Worm (Caenorhabditis elegans) whole organism, L2 larva: ENCODE results near the gene ndub-3.

Experiments
- C34F6.9 ChIP-seq: fragments of 150-350 bp; optimal IDR thresholded peaks from 2 replicates; lab custom pipeline; 2014; ENCODE audit warnings: missing biosample characterization, missing genetic modification characterization
- F13H6.1 ChIP-seq: sonication (generic microtip); optimal IDR thresholded peaks from 2 replicates; lab custom pipeline; 2016; ENCODE audit warnings: missing genetic modification characterization, missing compliant biosample characterization
- ZK546.5 ChIP-seq: sonication (generic microtip); optimal IDR thresholded peaks from 2 replicates; lab custom pipeline; 2017; ENCODE audit warnings: missing biosample characterization, missing genetic modification characterization
- blmp-1 ChIP-seq: sonication (generic microtip); optimal IDR thresholded peaks from 2 replicates; lab custom pipeline; 2017; ENCODE audit warnings: missing genetic modification characterization, mild to moderate bottlenecking, missing compliant biosample characterization, antibody characterized with exemption, moderate library complexity; ENCODE audit not compliant: insufficient read depth
- ceh-16 ChIP-seq: fragments of 150-350 bp; optimal IDR thresholded peaks from 2 replicates; lab custom pipeline; 2014; ENCODE audit warnings: missing biosample characterization, missing genetic modification characterization
- ceh-82 ChIP-seq: fragments of 150-350 bp; optimal IDR thresholded peaks from 2 replicates; lab custom pipeline; 2014; ENCODE audit warnings: missing biosample characterization, missing genetic modification characterization
- dmd-4 ChIP-seq: sonication (generic microtip); optimal IDR thresholded peaks from 2 replicates; lab custom pipeline; 2017; ENCODE audit warnings: missing biosample characterization, missing genetic modification characterization
- egl-27 ChIP-seq: sonication (generic microtip); optimal IDR thresholded peaks from 3 replicates; lab custom pipeline; 2017; ENCODE audit warnings: missing biosample characterization, missing genetic modification reagents, missing genetic modification characterization
- elt-1 ChIP-seq: fragments of 150-350 bp; optimal IDR thresholded peaks from 2 replicates; lab custom pipeline; 2014; ENCODE audit warnings: missing biosample characterization, missing genetic modification characterization
- elt-3 ChIP-seq: sonication (generic microtip); optimal IDR thresholded peaks from 2 replicates; lab custom pipeline; 2017; ENCODE audit warnings: missing biosample characterization, missing genetic modification characterization
- fos-1 ChIP-seq: fragments of 150-350 bp; optimal IDR thresholded peaks from 2 replicates; lab custom pipeline; 2014; ENCODE audit warnings: missing biosample characterization, missing genetic modification characterization
- gmeb-1 ChIP-seq: fragments of 150-350 bp; optimal IDR thresholded peaks from 2 replicates; lab custom pipeline; 2014; ENCODE audit warnings: missing biosample characterization, missing genetic modification characterization
- lin-13 ChIP-seq: fragments of 150-350 bp; optimal IDR thresholded peaks from 2 replicates; lab custom pipeline; 2014; ENCODE audit warnings: missing biosample characterization, missing genetic modification reagents, missing genetic modification characterization
- lsy-2 ChIP-seq, 2 experiments: fragments of 150-350 bp in 1 of 2; sonication (generic microtip) in 1 of 2; optimal IDR thresholded peaks; 2 replicates each; lab custom pipeline; 2014 to 2017; ENCODE audit warnings: missing biosample characterization in 2 of 2, missing genetic modification characterization in 2 of 2
- mab-5 ChIP-seq: fragments of 150-350 bp; optimal IDR thresholded peaks from 2 replicates; lab custom pipeline; 2014; ENCODE audit warnings: missing biosample characterization, missing genetic modification characterization
- mbf-1 ChIP-seq: sonication (generic microtip); optimal IDR thresholded peaks from 2 replicates; lab custom pipeline; 2017; ENCODE audit warnings: missing biosample characterization, missing genetic modification characterization
- mdl-1 ChIP-seq, 2 experiments: fragments of 150-350 bp in 1 of 2; sonication (generic microtip) in 1 of 2; optimal IDR thresholded peaks; 2 replicates each; lab custom pipeline; 2017; ENCODE audit warnings: missing biosample characterization in 2 of 2, missing genetic modification characterization in 2 of 2
- nhr-10 ChIP-seq: sonication (generic microtip); optimal IDR thresholded peaks from 2 replicates; lab custom pipeline; 2017; ENCODE audit warnings: missing biosample characterization, missing genetic modification characterization
- nhr-12 ChIP-seq: fragments of 150-350 bp; optimal IDR thresholded peaks from 2 replicates; lab custom pipeline; 2014; ENCODE audit warnings: missing biosample characterization, missing genetic modification characterization
- nhr-129 ChIP-seq: fragments of 150-350 bp; optimal IDR thresholded peaks from 2 replicates; lab custom pipeline; 2014; ENCODE audit warnings: missing biosample characterization, missing genetic modification characterization
- nhr-21 ChIP-seq: fragments of 150-350 bp; optimal IDR thresholded peaks from 2 replicates; lab custom pipeline; 2014; ENCODE audit warnings: missing biosample characterization, missing genetic modification characterization
- nhr-23 ChIP-seq: fragments of 150-350 bp; optimal IDR thresholded peaks from 2 replicates; lab custom pipeline; 2014; ENCODE audit warnings: missing biosample characterization, missing genetic modification reagents, missing genetic modification characterization
- nhr-237 ChIP-seq: fragments of 150-350 bp; optimal IDR thresholded peaks from 2 replicates; lab custom pipeline; 2014; ENCODE audit warnings: missing biosample characterization, missing genetic modification characterization
- nhr-25 ChIP-seq: fragments of 150-350 bp; sonication (generic microtip); optimal IDR thresholded peaks from 3 replicates; lab custom pipeline; 2014; ENCODE audit warnings: missing biosample characterization, missing genetic modification characterization
- nhr-6 ChIP-seq: fragments of 150-350 bp; optimal IDR thresholded peaks from 2 replicates; lab custom pipeline; 2014; ENCODE audit warnings: missing biosample characterization, missing genetic modification characterization
- peb-1 ChIP-seq: fragments of 150-350 bp; optimal IDR thresholded peaks from 2 replicates; lab custom pipeline; 2014; ENCODE audit warnings: missing biosample characterization, missing genetic modification characterization
- sma-3 ChIP-seq: sonication (generic microtip); optimal IDR thresholded peaks from 2 replicates; lab custom pipeline; 2016; ENCODE audit warnings: missing genetic modification reagents, missing genetic modification characterization, missing compliant biosample characterization
- sma-9 ChIP-seq, 2 experiments: fragments of 150-350 bp in 1 of 2; sonication (generic microtip) in 1 of 2; optimal IDR thresholded peaks; 2 replicates each; lab custom pipeline; 2014 to 2016; ENCODE audit warnings: missing genetic modification characterization in 2 of 2, mild to moderate bottlenecking in 1 of 2, missing biosample characterization in 1 of 2, missing compliant biosample characterization in 1 of 2, missing genetic modification reagents in 1 of 2, moderate library complexity in 1 of 2
- snpc-4 ChIP-seq: fragments of 150-350 bp; optimal IDR thresholded peaks from 2 replicates; lab custom pipeline; 2014; ENCODE audit warnings: missing biosample characterization, missing genetic modification characterization
- unc-39 ChIP-seq: fragments of 150-350 bp; optimal IDR thresholded peaks from 2 replicates; lab custom pipeline; 2014; ENCODE audit warnings: missing biosample characterization, missing genetic modification characterization
- unc-55 ChIP-seq: fragments of 150-350 bp; sonication (generic microtip); optimal IDR thresholded peaks from 3 replicates; lab custom pipeline; 2014; ENCODE audit warnings: missing biosample characterization, missing genetic modification reagents, missing genetic modification characterization
- unc-62 ChIP-seq: fragments of 150-350 bp; optimal IDR thresholded peaks from 2 replicates; lab custom pipeline; 2014; ENCODE audit warnings: missing biosample characterization, missing genetic modification reagents, missing genetic modification characterization
- zag-1 ChIP-seq: fragments of 150-350 bp; optimal IDR thresholded peaks from 2 replicates; lab custom pipeline; 2014; ENCODE audit warnings: missing biosample characterization, missing genetic modification characterization
- ztf-1 ChIP-seq: fragments of 200-800 bp; sonication (Bioruptor generic); conservative IDR thresholded peaks from 2 replicates; pipeline ENCODE4 v1.3.6; 2022; ENCODE audit warnings: missing genetic modification characterization, missing compliant biosample characterization
- ztf-4 ChIP-seq: fragments of 150-350 bp; optimal IDR thresholded peaks from 2 replicates; lab custom pipeline; 2014; ENCODE audit warnings: missing biosample characterization, missing genetic modification characterization

ndub-3 gene

ce11 chrII:8992780-8993179 lies 28.1 kb upstream of the ndub-3 start, which contains the start of gene ooc-5:
TSS of gene ooc-5 (plus strand) at chrII:8993160.
- TF ChIP-seq elt-3 (tag; lab: Kevin White, UChicago) (no peak), lsy-2 (tag; optimal IDR thresholded peaks at IDR 0.05; lab: Kevin White, UChicago) (peak; percentile 33 to 96), C34F6.9 (tag; lab: Kevin White, UChicago) (peak; percentile 18), unc-55 (GFP tag; lab: Kevin White, UChicago) (peak; percentile 52)

- TF ChIP-seq fos-1 (tag; lab: Kevin White, UChicago) (peak; percentile 91), nhr-25 (tag; lab: Kevin White, UChicago) (no peak)
- TF ChIP-seq, all 48 proteins: peak for 1
Measured at ce11 chrII:8991602-8992001, 26.9 kb upstream of the ndub-3 start.

- TF ChIP-seq nhr-237 (tag; lab: Kevin White, UChicago) (no peak), mbf-1 (tag; lab: Kevin White, UChicago) (no peak), unc-62 (GFP tag; lab: Kevin White, UChicago) (no peak), nhr-23 (no peak), egl-27 (tag; lab: Kevin White, UChicago) (no peak), blmp-1 (tag; lab: Kevin White, UChicago) (no peak), ztf-4 (tag; lab: Kevin White, UChicago) (no peak), zag-1 (tag; lab: Kevin White, UChicago) (no peak), nhr-25 (tag; lab: Kevin White, UChicago) (no peak)
- TF ChIP-seq, all 48 proteins: peak for 0
Measured at ce11 chrII:8990267-8990666, 25.6 kb upstream of the ndub-3 start.

ce11 chrII:8989444-8989843 lies 24.8 kb upstream of the ndub-3 start, which contains the start of gene C18E9.9:
TSS of gene C18E9.9 (minus strand) at chrII:8989544.
- TF ChIP-seq ceh-82 (tag; lab: Kevin White, UChicago) (no peak), dmd-4 (tag; lab: Kevin White, UChicago) (no peak), ztf-1 (GFP tag; lab: Robert Waterston, UW) (no peak), mbf-1 (tag; lab: Kevin White, UChicago) (no peak), nhr-23 (no peak), ZK546.5 (tag; lab: Kevin White, UChicago) (no peak), unc-39 (tag; lab: Kevin White, UChicago) (no peak), lin-13 (no peak), sma-9 (GFP tag; optimal IDR thresholded peaks at IDR 0.05; lab: Kevin White, UChicago) (no peak), sma-9 (tag; optimal IDR thresholded peaks at IDR 0.05; lab: Kevin White, UChicago) (no peak), mdl-1 (tag; optimal IDR thresholded peaks at IDR 0.05; lab: Kevin White, UChicago) (no peak), nhr-6 (no peak), elt-1 (tag; lab: Kevin White, UChicago) (no peak), gmeb-1 (no peak), mab-5 (tag; lab: Kevin White, UChicago) (no peak)

ce11 chrII:8987962-8988361 lies 23.3 kb upstream of the ndub-3 start, which contains the start of gene C18E9.8:
TSS of gene C18E9.8 (minus strand) at chrII:8988062.
- peak; percentile 7 for TF ChIP-seq nhr-129 (tag; lab: Kevin White, UChicago)
- TF ChIP-seq sma-9 (GFP tag; optimal IDR thresholded peaks at IDR 0.05; lab: Kevin White, UChicago) = no peak
- TF ChIP-seq sma-9 (tag; optimal IDR thresholded peaks at IDR 0.05; lab: Kevin White, UChicago) = no peak

ce11 chrII:8982683-8983082 lies 18.0 kb upstream of the ndub-3 start, which contains the start of gene C18E9.7:
TSS of gene C18E9.7 (minus strand) at chrII:8982783.
- TF ChIP-seq mbf-1 (tag; lab: Kevin White, UChicago) (no peak), snpc-4 (tag; lab: Kevin White, UChicago) (no peak), peb-1 (tag; lab: Kevin White, UChicago) (no peak), nhr-21 (tag; lab: Kevin White, UChicago) (no peak), nhr-10 (tag; lab: Kevin White, UChicago) (no peak), gmeb-1 (no peak), nhr-23 (no peak), F13H6.1 (tag; lab: Kevin White, UChicago) (no peak), sma-3 (GFP tag; lab: Kevin White, UChicago) (no peak), dmd-4 (tag; lab: Kevin White, UChicago) (no peak), ceh-82 (tag; lab: Kevin White, UChicago) (no peak), ceh-16 (no peak), nhr-12 (tag; lab: Kevin White, UChicago) (no peak), lsy-2 (tag; optimal IDR thresholded peaks at IDR 0.05; lab: Kevin White, UChicago) (no peak), nhr-237 (tag; lab: Kevin White, UChicago) (no peak)
